Fruit fly (Drosophila melanogaster): Measurements from ENCODE around the gene BicC.
A peak's percentile ranks its signal among the peaks of the same experiment; 100 is the strongest.

DNA sequence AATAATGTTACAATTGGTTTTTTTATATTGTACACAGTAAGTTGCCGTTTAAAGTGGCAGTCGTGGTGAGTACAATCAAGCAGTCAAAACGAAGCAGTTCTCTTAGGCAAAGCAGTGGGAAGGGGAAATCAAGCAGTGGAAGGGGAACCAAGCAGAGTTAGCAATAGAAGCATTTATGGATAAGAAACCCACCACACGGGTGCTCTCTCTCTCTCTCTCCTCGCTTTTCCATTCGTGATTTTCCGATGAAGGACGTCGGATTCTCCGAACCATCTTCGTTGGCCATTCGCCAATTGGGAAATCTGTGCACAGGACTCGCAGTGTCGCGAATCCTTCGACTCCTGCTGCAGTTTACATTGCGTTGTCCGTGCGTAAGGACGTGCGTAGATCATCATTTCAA, 7.8 kb downstream of the BicC start, which contains the start of gene beat-Ia:
- TF ChIP-seq CTCF (optimal IDR thresholded peaks at IDR 0.05), result peak in 1 of 2 experiments; percentile 46
- no peak for TF ChIP-seq CG8478 (optimal IDR thresholded peaks at IDR 0.05)
